Fruit fly (Drosophila melanogaster) whole organism, wandering third instar larva: ENCODE results near the gene Lcp65Ab1.
"Not testable (repeated sequence)": the region's sequence is repeated elsewhere in the genome, so short reads cannot be mapped to it uniquely, and the experiment has no call there.

Source experiments
- Abd-B ChIP-seq: fragments of >200 bp; optimal IDR thresholded peaks from 2 replicates; lab custom pipeline; 2017; ENCODE audit warnings: missing biosample characterization, missing genetic modification characterization
- CG32264 ChIP-seq: fragments of 200-800 bp; sonication (Bioruptor generic); optimal IDR thresholded peaks from 2 replicates; lab custom pipeline; 2016; ENCODE audit warnings: missing biosample characterization, missing genetic modification characterization
- CG9705 ChIP-seq: fragments of 200-800 bp; sonication (Bioruptor generic); optimal IDR thresholded peaks from 2 replicates; lab custom pipeline; 2018; ENCODE audit warnings: missing biosample characterization, mild to moderate bottlenecking, missing genetic modification characterization
- CrebA ChIP-seq: fragments of 200-800 bp; sonication (Bioruptor generic); optimal IDR thresholded peaks from 2 replicates; lab custom pipeline; 2016; ENCODE audit warnings: missing biosample characterization, mild to moderate bottlenecking, missing genetic modification characterization, borderline replicate concordance
- Dfd ChIP-seq: fragments of >200 bp; optimal IDR thresholded peaks from 2 replicates; lab custom pipeline; 2017; ENCODE audit warnings: missing biosample characterization, missing genetic modification characterization
- Dif ChIP-seq: fragments of 200-275, 200-300 bp; sonication (Bioruptor generic); optimal IDR thresholded peaks from 2 replicates; lab custom pipeline; 2018; ENCODE audit warnings: missing biosample characterization, missing genetic modification characterization; ENCODE audit not compliant: partially characterized antibody
- GATAd ChIP-seq: sonication (Bioruptor generic); optimal IDR thresholded peaks from 2 replicates; lab custom pipeline; 2016; ENCODE audit warnings: missing biosample characterization, missing genetic modification characterization
- HLH106 ChIP-seq: fragments of 200-800 bp; optimal IDR thresholded peaks from 3 replicates; lab custom pipeline; 2019; ENCODE audit warnings: missing biosample characterization, mild to moderate bottlenecking, missing genetic modification characterization, moderate library complexity
- Hnf4 ChIP-seq: fragments of 200-800 bp; sonication (Bioruptor generic); optimal IDR thresholded peaks from 2 replicates; lab custom pipeline; 2016; ENCODE audit warnings: missing biosample characterization, mild to moderate bottlenecking, missing genetic modification characterization
- Hr78 ChIP-seq: fragments of >200 bp; optimal IDR thresholded peaks from 2 replicates; lab custom pipeline; 2017; ENCODE audit warnings: missing biosample characterization, missing genetic modification characterization
- Jra ChIP-seq: sonication (Bioruptor generic); optimal IDR thresholded peaks from 2 replicates; lab custom pipeline; 2016; ENCODE audit warnings: missing biosample characterization, missing genetic modification characterization
- Mio ChIP-seq: sonication (Bioruptor generic); optimal IDR thresholded peaks from 2 replicates; lab custom pipeline; 2016; ENCODE audit warnings: missing biosample characterization, missing genetic modification characterization
- Myc ChIP-seq: fragments of >200 bp; optimal IDR thresholded peaks from 2 replicates; lab custom pipeline; 2017
- N ChIP-seq: fragments of >200 bp; optimal IDR thresholded peaks from 2 replicates; lab custom pipeline; 2018; ENCODE audit warnings: missing biosample characterization, missing external identifiers, missing genetic modification characterization
- OdsH ChIP-seq: fragments of 200-800 bp; sonication (Bioruptor generic); optimal IDR thresholded peaks from 2 replicates; lab custom pipeline; 2016; ENCODE audit warnings: missing biosample characterization, mild to moderate bottlenecking, missing genetic modification characterization
- Rel ChIP-seq, 2 experiments: fragments of 200-800 bp; sonication (Bioruptor generic) in 1 of 2; optimal IDR thresholded peaks; 2 replicates in 1 of 2; 3 replicates in 1 of 2; lab custom pipeline; 2016 to 2019; ENCODE audit warnings: mild to moderate bottlenecking in 2 of 2, missing biosample characterization in 2 of 2, missing genetic modification characterization in 2 of 2, moderate library complexity in 1 of 2
- Sp1 ChIP-seq: fragments of 200-800 bp; sonication (Bioruptor generic); optimal IDR thresholded peaks from 3 replicates; lab custom pipeline; 2019; ENCODE audit warnings: missing biosample characterization, mild to moderate bottlenecking, missing genetic modification characterization, moderate library complexity
- Vsx2 ChIP-seq: fragments of 200-300, 225-300 bp; sonication (Bioruptor generic); optimal IDR thresholded peaks from 2 replicates; lab custom pipeline; 2018; ENCODE audit warnings: missing biosample characterization, missing genetic modification characterization; ENCODE audit not compliant: partially characterized antibody
- brk ChIP-seq: fragments of 200-800 bp; sonication (Bioruptor generic); optimal IDR thresholded peaks from 2 replicates; lab custom pipeline; 2016; ENCODE audit warnings: missing biosample characterization, mild to moderate bottlenecking, missing genetic modification characterization
- dl ChIP-seq, 2 experiments: fragments of 175-275, 200-275 bp in 1 of 2; fragments of 200-275 bp in 1 of 2; sonication (Bioruptor generic); optimal IDR thresholded peaks; lab custom pipeline; 2018; ENCODE audit warnings: mild to moderate bottlenecking in 2 of 2, missing biosample characterization in 2 of 2, missing genetic modification characterization in 2 of 2, moderate library complexity in 2 of 2; ENCODE audit not compliant: partially characterized antibody in 2 of 2, insufficient read depth in 1 of 2
- dmrt93B ChIP-seq: fragments of 200-800 bp; sonication (Bioruptor generic); optimal IDR thresholded peaks from 2 replicates; lab custom pipeline; 2018; ENCODE audit warnings: missing biosample characterization, mild to moderate bottlenecking, missing genetic modification characterization
- dsf ChIP-seq: sonication (Bioruptor generic); optimal IDR thresholded peaks from 2 replicates; lab custom pipeline; 2016; ENCODE audit warnings: missing biosample characterization, missing genetic modification characterization, borderline replicate concordance
- foxo ChIP-seq, 2 experiments: fragments of 200-800 bp; sonication (Bioruptor generic); optimal IDR thresholded peaks; 2 replicates in 1 of 2; 3 replicates in 1 of 2; lab custom pipeline; 2016 to 2017; ENCODE audit warnings: missing biosample characterization in 2 of 2, missing genetic modification characterization in 2 of 2
- fru ChIP-seq: fragments of 200-800 bp; sonication (Bioruptor generic); optimal IDR thresholded peaks from 3 replicates; lab custom pipeline; 2016; ENCODE audit warnings: missing biosample characterization, mild to moderate bottlenecking, missing genetic modification characterization
- h ChIP-seq: fragments of 200-800 bp; sonication (Bioruptor generic); optimal IDR thresholded peaks from 3 replicates; lab custom pipeline; 2016; ENCODE audit warnings: missing biosample characterization, mild to moderate bottlenecking, missing genetic modification characterization
- jim ChIP-seq: fragments of 175-275, 200-325 bp; sonication (Bioruptor generic); optimal IDR thresholded peaks from 2 replicates; lab custom pipeline; 2016; ENCODE audit warnings: missing biosample characterization, mild to moderate bottlenecking, missing genetic modification characterization
- lola ChIP-seq: fragments of >200 bp; optimal IDR thresholded peaks from 2 replicates; lab custom pipeline; 2017; ENCODE audit warnings: missing biosample characterization, missing genetic modification characterization
- pan ChIP-seq: fragments of >200 bp; optimal IDR thresholded peaks from 2 replicates; lab custom pipeline; 2017
- psq ChIP-seq: fragments of 200-800 bp; sonication (Bioruptor generic); optimal IDR thresholded peaks from 3 replicates; lab custom pipeline; 2017; ENCODE audit warnings: missing biosample characterization, mild to moderate bottlenecking, missing genetic modification characterization, moderate library complexity
- rgr ChIP-seq: fragments of 200-800 bp; sonication (Bioruptor generic); optimal IDR thresholded peaks from 3 replicates; lab custom pipeline; 2016; ENCODE audit warnings: missing biosample characterization, mild to moderate bottlenecking, missing genetic modification characterization
- sv ChIP-seq: fragments of 200-800 bp; sonication (Bioruptor generic); optimal IDR thresholded peaks from 3 replicates; lab custom pipeline; 2016; ENCODE audit warnings: missing biosample characterization, missing genetic modification characterization
- tai ChIP-seq: sonication (Bioruptor generic); optimal IDR thresholded peaks from 2 replicates; lab custom pipeline; 2016; ENCODE audit warnings: missing biosample characterization, missing genetic modification characterization
- usp ChIP-seq: fragments of >200 bp; optimal IDR thresholded peaks from 2 replicates; lab custom pipeline; 2017; ENCODE audit warnings: missing biosample characterization, missing genetic modification characterization
- woc ChIP-seq: sonication (Bioruptor generic); optimal IDR thresholded peaks from 2 replicates; lab custom pipeline; 2016; ENCODE audit warnings: missing biosample characterization, mild to moderate bottlenecking, missing genetic modification characterization

Gene Lcp65Ab1

dm6 chr3L:6149248-6149647 lies at the start of gene Lcp65Ab1:
Lcp65Ab1 (plus strand) TSS chr3L:6149548.
- not testable (repeated sequence) for TF ChIP-seq Vsx2 (GFP tag; lab: Kevin White, UChicago); pan; OdsH (GFP tag; lab: Kevin White, UChicago)
- TF ChIP-seq, all 38 proteins: peak for 0; not testable (repeated sequence) for 38

- TF ChIP-seq Hnf4 (GFP tag; lab: Kevin White, UChicago) (no peak), brk (GFP tag; lab: Kevin White, UChicago) (no peak), foxo (GFP tag; optimal IDR thresholded peaks at IDR 0.05; lab: Kevin White, UChicago) (no peak), GATAd (GFP tag; lab: Kevin White, UChicago) (no peak), Vsx2 (GFP tag; lab: Kevin White, UChicago) (no peak), usp (GFP tag; lab: Kevin White, UChicago) (no peak), psq (GFP tag; lab: Kevin White, UChicago) (no peak), Sp1 (GFP tag; lab: Kevin White, UChicago) (no peak), HLH106 (tag; lab: Kevin White, UChicago) (no peak), OdsH (GFP tag; lab: Kevin White, UChicago) (no peak)
- TF ChIP-seq, all 38 proteins: peak for 0
Measured at dm6 chr3L:6103658-6104057, 45.7 kb upstream of the Lcp65Ab1 start.

dm6 chr3L:6104551-6104950 lies 44.8 kb upstream of the Lcp65Ab1 start:
- no peak for TF ChIP-seq Rel (GFP tag; optimal IDR thresholded peaks at IDR 0.05; lab: Kevin White, UChicago)
- TF ChIP-seq Rel (tag; optimal IDR thresholded peaks at IDR 0.05; lab: Kevin White, UChicago): no peak
- no peak for TF ChIP-seq fru (GFP tag; lab: Kevin White, UChicago)
- no peak for TF ChIP-seq Abd-B
- no peak for TF ChIP-seq CG32264 (GFP tag; lab: Kevin White, UChicago)
- TF ChIP-seq Myc (lab: Kevin White, UChicago): no peak
- TF ChIP-seq Jra (GFP tag; lab: Kevin White, UChicago): no peak
- no peak for TF ChIP-seq Vsx2 (GFP tag; lab: Kevin White, UChicago)
- TF ChIP-seq OdsH (GFP tag; lab: Kevin White, UChicago): no peak
- TF ChIP-seq tai (GFP tag; lab: Kevin White, UChicago): no peak
- TF ChIP-seq dsf (GFP tag; lab: Kevin White, UChicago): no peak
- TF ChIP-seq GATAd (GFP tag; lab: Kevin White, UChicago): no peak
- no peak for TF ChIP-seq Hnf4 (GFP tag; lab: Kevin White, UChicago)
- no peak for TF ChIP-seq h
- TF ChIP-seq N (GFP tag; lab: Kevin White, UChicago): no peak
- no peak for TF ChIP-seq lola
- TF ChIP-seq pan: no peak
- no peak for TF ChIP-seq dl (GFP tag; optimal IDR thresholded peaks at IDR 0.05; lab: Kevin White, UChicago; ENCODE audit: insufficient read depth in 1 of 2, partially characterized antibody in 2 of 2)
- no peak for TF ChIP-seq psq (GFP tag; lab: Kevin White, UChicago)
- TF ChIP-seq, all 38 proteins: peak for 0

dm6 chr3L:6105435-6105834 lies 43.9 kb upstream of the Lcp65Ab1 start:
- TF ChIP-seq CrebA (GFP tag; lab: Kevin White, UChicago) (no peak), tai (GFP tag; lab: Kevin White, UChicago) (no peak), pan (no peak), rgr (GFP tag; lab: Kevin White, UChicago) (no peak), Hr78 (GFP tag; lab: Kevin White, UChicago) (no peak), HLH106 (tag; lab: Kevin White, UChicago) (no peak), usp (GFP tag; lab: Kevin White, UChicago) (no peak), brk (GFP tag; lab: Kevin White, UChicago) (no peak), sv (no peak), Rel (GFP tag; optimal IDR thresholded peaks at IDR 0.05; lab: Kevin White, UChicago) (no peak), Rel (tag; optimal IDR thresholded peaks at IDR 0.05; lab: Kevin White, UChicago) (no peak), Dfd (GFP tag; lab: Kevin White, UChicago) (no peak), jim (GFP tag; lab: Kevin White, UChicago) (no peak), dmrt93B (no peak), CG9705 (GFP tag; lab: Kevin White, UChicago) (no peak), lola (no peak), woc (no peak), Mio (GFP tag; lab: Kevin White, UChicago) (no peak), Dif (GFP tag; lab: Kevin White, UChicago) (no peak), Vsx2 (GFP tag; lab: Kevin White, UChicago) (no peak)
